Worm (Caenorhabditis elegans) whole organism, dauer: ENCODE data around the gene F35F10.7.

Source experiments
- unc-62 ChIP-seq: sonication (generic microtip); optimal IDR thresholded peaks from 2 replicates; lab custom pipeline; 2017; ENCODE audit warnings: missing biosample characterization, missing genetic modification reagents, missing genetic modification characterization

F35F10.7 gene

DNA sequence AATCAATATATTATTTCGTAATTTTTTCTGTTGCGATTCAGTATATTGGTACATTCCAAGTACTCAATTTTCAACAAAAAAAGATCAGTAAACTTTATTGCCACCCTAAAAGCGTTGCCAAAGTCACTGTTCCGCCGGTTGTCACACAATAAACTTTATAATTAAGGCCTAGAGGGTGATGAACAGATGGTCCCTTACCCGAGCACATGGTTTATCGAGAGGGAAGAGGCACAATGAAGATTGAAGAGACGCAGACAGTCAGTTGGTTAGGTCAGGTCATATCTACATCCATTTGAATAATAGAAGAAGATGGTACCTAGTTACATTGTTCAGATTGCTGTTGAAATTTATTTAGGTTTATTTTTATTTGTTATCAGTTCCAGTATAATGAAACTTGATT is 30.4 kb downstream of the F35F10.7 start:
- no peak for TF ChIP-seq unc-62 (GFP tag; lab: Kevin White, UChicago)

DNA sequence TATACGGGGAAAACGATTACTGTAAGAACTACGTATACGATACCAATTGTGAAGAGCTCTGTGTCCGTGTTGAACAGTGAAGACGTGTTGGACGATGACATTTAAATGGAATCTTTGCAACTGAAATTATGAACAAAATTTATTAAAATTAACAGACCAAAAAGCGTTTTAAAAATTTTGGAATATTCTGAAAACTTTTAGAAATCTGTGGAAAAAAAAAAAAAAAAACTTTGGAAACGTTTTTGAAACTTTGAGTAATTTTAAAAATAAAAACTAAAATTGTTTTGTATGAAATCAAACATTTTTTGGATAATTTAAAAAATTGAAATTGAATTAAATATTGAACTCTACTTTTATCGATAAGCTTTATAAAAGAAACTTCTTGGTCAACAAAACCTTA is 31.2 kb downstream of the F35F10.7 start, which contains the start of gene srt-63:
srt-63 (minus strand) TSS at position 101 of the 400 bp plus-strand sequence.
- TF ChIP-seq unc-62 (GFP tag; lab: Kevin White, UChicago): no peak

DNA sequence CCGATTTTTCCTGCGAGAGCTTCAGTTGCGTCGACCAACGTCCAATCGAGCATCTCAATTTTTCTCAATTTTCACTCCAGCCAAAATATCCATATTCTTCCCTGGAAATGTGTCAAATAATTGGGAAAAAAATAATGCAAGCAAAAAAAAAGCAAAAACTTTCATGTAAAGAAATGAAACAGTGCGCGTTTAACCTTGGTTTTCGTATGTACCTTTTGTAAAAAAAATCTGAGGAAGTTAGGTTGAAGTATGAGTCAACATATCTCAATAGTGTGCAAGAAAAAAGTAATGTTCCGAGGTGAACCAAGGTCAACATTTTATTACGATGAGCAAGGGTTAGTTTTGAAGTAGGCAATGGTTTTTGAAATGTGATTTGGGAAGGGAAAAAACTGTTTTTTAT is 37.1 kb downstream of the F35F10.7 start, which contains the start of gene T28A11.13:
T28A11.13 (minus strand) TSS at position 101 of the 400 bp plus-strand sequence.
- no peak for TF ChIP-seq unc-62 (GFP tag; lab: Kevin White, UChicago)

DNA sequence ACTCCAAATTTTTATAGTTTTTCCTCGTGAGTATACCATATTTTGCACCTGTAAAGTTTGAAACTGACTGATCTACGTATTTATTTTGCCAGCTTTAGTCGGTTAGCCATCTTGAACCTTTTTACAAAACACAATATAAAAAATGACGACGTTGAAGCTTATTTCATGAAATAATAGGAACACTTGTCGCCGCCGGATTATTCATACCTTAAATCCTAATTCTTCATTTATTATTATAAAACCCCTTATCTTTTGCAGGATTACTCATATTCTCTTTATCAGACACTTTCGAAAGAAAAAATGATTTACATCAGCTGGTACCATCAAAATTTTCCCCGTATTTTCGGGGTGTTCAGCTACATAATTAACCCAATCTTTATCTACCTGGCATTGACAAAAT is 39.7 kb downstream of the F35F10.7 start, which contains the start of gene srj-8:
srj-8 (plus strand) TSS at position 301 of the 400 bp plus-strand sequence.
- TF ChIP-seq unc-62 (GFP tag; lab: Kevin White, UChicago): no peak

DNA sequence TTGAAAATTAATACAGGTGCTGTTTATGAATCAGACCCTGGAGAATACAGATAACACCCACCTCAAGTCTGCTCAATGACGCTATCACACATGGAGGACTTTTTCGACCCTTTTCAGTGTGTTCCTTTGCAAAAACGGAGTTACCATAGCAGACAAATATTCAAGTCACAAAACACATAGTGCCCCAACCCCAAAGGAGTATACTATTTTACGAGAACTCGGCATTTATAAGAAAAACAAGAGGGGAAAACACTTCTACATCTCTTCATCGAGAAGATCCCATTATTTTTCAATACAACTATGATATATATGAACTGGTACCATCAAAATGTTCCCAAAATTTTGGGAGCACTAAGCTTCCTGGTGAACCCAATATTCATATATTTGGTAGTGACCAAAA is 42.5 kb downstream of the F35F10.7 start, which contains the start of gene srj-7:
srj-7 (plus strand) TSS at position 301 of the 400 bp plus-strand sequence.
- no peak for TF ChIP-seq unc-62 (GFP tag; lab: Kevin White, UChicago)

- no peak for TF ChIP-seq unc-62 (GFP tag; lab: Kevin White, UChicago)
Measured at ce11 chrV:3242984-3243383, 44.2 kb downstream of the F35F10.7 start, which contains the start of gene gst-23. Gene gst-23 (plus strand): TSS chrV:3243284.

DNA sequence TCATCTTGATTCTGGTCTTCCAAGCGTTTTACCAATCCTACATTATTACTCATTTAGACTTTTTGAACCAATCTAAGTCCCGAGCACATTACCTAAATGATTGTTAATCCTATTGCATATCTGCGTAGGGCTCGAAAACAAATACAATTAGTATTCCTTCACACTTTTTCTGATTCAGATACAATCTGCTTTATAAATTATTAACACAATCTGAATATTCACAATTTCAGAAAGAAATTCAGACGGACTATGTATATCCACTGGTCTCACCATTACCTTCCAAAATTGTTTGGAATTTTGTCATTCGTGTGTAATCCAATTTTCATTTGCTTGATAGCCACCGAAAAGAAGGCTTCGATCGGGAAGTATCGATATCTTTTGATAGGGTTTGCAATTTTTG is 46.1 kb downstream of the F35F10.7 start, which contains the start of gene srj-11:
srj-11 (plus strand) TSS at position 250 of the 400 bp plus-strand sequence.
- no peak for TF ChIP-seq unc-62 (GFP tag; lab: Kevin White, UChicago)

ce11 chrV:3236610-3237009 is 50.6 kb downstream of the F35F10.7 start, which contains the start of the genes K08D9.9 and str-16:
Gene K08D9.9 (minus strand): TSS chrV:3236710.
Gene str-16 (plus strand): TSS chrV:3236875.
- TF ChIP-seq unc-62 (GFP tag; lab: Kevin White, UChicago): no peak
